Fruit fly (Drosophila melanogaster) whole organism, embryonic: ENCODE data around the gene CG31525.

Experiments used
- Adf1 ChIP-seq: fragments of 200-800 bp; sonication (Bioruptor generic); IDR thresholded peaks from 2 replicates; pipeline ENCODE4 v1.3.6; 2022; ENCODE audit warnings: missing biosample characterization, missing genetic modification characterization
- Aef1 ChIP-seq: fragments of 200-800 bp; sonication (Bioruptor generic); IDR thresholded peaks from 3 replicates; pipeline ENCODE4 v1.3.6; 2022; ENCODE audit warnings: missing biosample characterization, missing genetic modification characterization
- Awh ChIP-seq: fragments of 200-800 bp; sonication (Bioruptor generic); IDR thresholded peaks from 2 replicates; pipeline ENCODE4, ENCODE4 v1.3.6; 2022; ENCODE audit warnings: missing biosample characterization, missing genetic modification characterization
- B-H2 ChIP-seq: fragments of 200-800 bp; sonication (Bioruptor generic); optimal IDR thresholded peaks from 2 replicates; lab custom pipeline; 2018; ENCODE audit warnings: missing biosample characterization, mild to moderate bottlenecking, missing genetic modification characterization
- CG10147 ChIP-seq: fragments of 200-800 bp; sonication (Bioruptor generic); optimal IDR thresholded peaks from 2 replicates; lab custom pipeline; 2019; ENCODE audit warnings: missing biosample characterization, mild to moderate bottlenecking, missing genetic modification characterization, moderate library complexity
- CG10565 ChIP-seq: fragments of 200-800 bp; sonication (Bioruptor generic); optimal IDR thresholded peaks from 3 replicates; lab custom pipeline; 2016; ENCODE audit warnings: missing biosample characterization, mild to moderate bottlenecking, missing genetic modification characterization
- CG1233 ChIP-seq: fragments of 200-800 bp; sonication (Bioruptor generic); optimal IDR thresholded peaks from 4 replicates; lab custom pipeline; 2018; ENCODE audit warnings: missing biosample characterization, mild to moderate bottlenecking, missing genetic modification characterization
- CG13296 ChIP-seq: fragments of 200-800 bp; sonication (Bioruptor generic); optimal IDR thresholded peaks from 3 replicates; lab custom pipeline; 2018; ENCODE audit warnings: missing biosample characterization, mild to moderate bottlenecking, missing genetic modification characterization
- CG14965 ChIP-seq: fragments of 200-800 bp; sonication (Bioruptor generic); optimal IDR thresholded peaks from 2 replicates; lab custom pipeline; 2016; ENCODE audit warnings: missing biosample characterization, missing genetic modification characterization, borderline replicate concordance
- CG17802 ChIP-seq: fragments of 200-800 bp; sonication (Bioruptor generic); optimal IDR thresholded peaks from 2 replicates; lab custom pipeline; 2018; ENCODE audit warnings: missing biosample characterization, mild to moderate bottlenecking, missing genetic modification characterization, moderate library complexity
- CG2199 ChIP-seq: fragments of 200-800 bp; sonication (Bioruptor generic); IDR thresholded peaks from 3 replicates; pipeline ENCODE4 v1.3.6; 2022; ENCODE audit warnings: missing biosample characterization, missing genetic modification characterization
- CG2202 ChIP-seq: fragments of 200-800 bp; sonication (Bioruptor generic); optimal IDR thresholded peaks from 2 replicates; lab custom pipeline; 2018; ENCODE audit warnings: missing biosample characterization, mild to moderate bottlenecking, missing genetic modification characterization
- CG2678 ChIP-seq: fragments of 200-800 bp; sonication (Bioruptor generic); optimal IDR thresholded peaks from 3 replicates; lab custom pipeline; 2019; ENCODE audit warnings: missing biosample characterization, mild to moderate bottlenecking, missing genetic modification characterization, moderate library complexity
- CG31224 ChIP-seq: fragments of 200-800 bp; sonication (Bioruptor generic); IDR thresholded peaks from 2 replicates; pipeline ENCODE4 v1.3.6; 2022; ENCODE audit warnings: missing biosample characterization, missing genetic modification characterization
- CG33213 ChIP-seq: fragments of 200-800 bp; sonication (Bioruptor generic); optimal IDR thresholded peaks from 3 replicates; lab custom pipeline; 2016; ENCODE audit warnings: missing biosample characterization, missing genetic modification characterization
- CG43689 ChIP-seq: fragments of 200-800 bp; sonication (Bioruptor generic); IDR thresholded peaks from 2 replicates; pipeline ENCODE4 v1.3.6; 2022; ENCODE audit warnings: missing biosample characterization, missing genetic modification characterization
- CG5180 ChIP-seq: fragments of 200-800 bp; sonication (Bioruptor generic); optimal IDR thresholded peaks from 3 replicates; lab custom pipeline; 2017; ENCODE audit warnings: missing biosample characterization, missing genetic modification characterization, mild to moderate bottlenecking, moderate library complexity, missing genetic modification reagents
- CG6765 ChIP-seq: fragments of 200-800 bp; sonication (Bioruptor generic); optimal IDR thresholded peaks from 3 replicates; lab custom pipeline; 2017; ENCODE audit warnings: missing biosample characterization, mild to moderate bottlenecking, missing genetic modification characterization
- CG7786 ChIP-seq: fragments of 200-800 bp; sonication (Bioruptor generic); optimal IDR thresholded peaks from 2 replicates; lab custom pipeline; 2016; ENCODE audit warnings: missing biosample characterization, missing genetic modification characterization
- CG8290 ChIP-seq, 3 experiments: fragments of 200-800 bp; sonication (Bioruptor generic); optimal IDR thresholded peaks; 2 replicates each; lab custom pipeline; 2016 to 2019; ENCODE audit warnings: missing biosample characterization in 3 of 3, missing genetic modification characterization in 3 of 3, mild to moderate bottlenecking in 2 of 3, moderate library complexity in 1 of 3
- CG8924 ChIP-seq: fragments of 200-800 bp; optimal IDR thresholded peaks from 3 replicates; lab custom pipeline; 2019; ENCODE audit warnings: missing biosample characterization, mild to moderate bottlenecking, missing genetic modification characterization, moderate library complexity
- CoRest ChIP-seq: fragments of 200-800 bp; sonication (Bioruptor generic); optimal IDR thresholded peaks from 3 replicates; lab custom pipeline; 2018; ENCODE audit warnings: missing biosample characterization, mild to moderate bottlenecking, missing genetic modification characterization, moderate library complexity
- D19B ChIP-seq: fragments of 200-800 bp; sonication (Bioruptor generic); optimal IDR thresholded peaks from 2 replicates; lab custom pipeline; 2017; ENCODE audit warnings: missing biosample characterization, mild to moderate bottlenecking, missing genetic modification characterization
- Dfd ChIP-seq, 2 experiments: fragments of >200 bp; optimal IDR thresholded peaks; 2 replicates each; lab custom pipeline; 2017; ENCODE audit warnings: missing biosample characterization in 2 of 2, missing genetic modification characterization in 2 of 2
- E2f2 ChIP-seq: fragments of 200-800 bp; sonication (Bioruptor generic); IDR thresholded peaks from 2 replicates; pipeline ENCODE4 v1.3.6; 2022; ENCODE audit warnings: missing biosample characterization, missing genetic modification characterization
- Ets97D ChIP-seq: fragments of 200-800 bp; sonication (Bioruptor generic); optimal IDR thresholded peaks from 3 replicates; lab custom pipeline; 2016; ENCODE audit warnings: missing biosample characterization, missing genetic modification characterization
- Gsc ChIP-seq: fragments of 200-800 bp; sonication (Bioruptor generic); IDR thresholded peaks from 2 replicates; pipeline ENCODE4 v1.3.6; 2022; ENCODE audit warnings: missing biosample characterization, missing genetic modification characterization
- Hand ChIP-seq: fragments of 200-800 bp; sonication (Bioruptor generic); optimal IDR thresholded peaks from 2 replicates; lab custom pipeline; 2017; ENCODE audit warnings: mild to moderate bottlenecking, missing biosample characterization, missing genetic modification reagents, missing genetic modification characterization
- NK7.1 ChIP-seq: fragments of 200-800 bp; sonication (Bioruptor generic); optimal IDR thresholded peaks from 3 replicates; lab custom pipeline; 2016; ENCODE audit warnings: missing biosample characterization, missing genetic modification characterization
- Nf-YA ChIP-seq: fragments of 200-800 bp; sonication (Bioruptor generic); IDR thresholded peaks from 2 replicates; pipeline ENCODE4 v1.3.6; 2022; ENCODE audit warnings: missing biosample characterization, missing genetic modification characterization
- Nf-YC ChIP-seq: fragments of 200-800 bp; optimal IDR thresholded peaks from 3 replicates; lab custom pipeline; 2019; ENCODE audit warnings: missing biosample characterization, mild to moderate bottlenecking, missing genetic modification characterization, moderate library complexity
- Oaz ChIP-seq: fragments of 200-800 bp; sonication (Bioruptor generic); IDR thresholded peaks from 2 replicates; pipeline ENCODE4 v1.3.6; 2022; ENCODE audit warnings: missing biosample characterization, missing genetic modification characterization
- Scr ChIP-seq: fragments of 200-800 bp; sonication (Bioruptor generic); IDR thresholded peaks from 2 replicates; pipeline ENCODE4 v1.3.6; 2022; ENCODE audit warnings: missing biosample characterization, missing genetic modification characterization; ENCODE audit not compliant: partially characterized antibody
- Xbp1 ChIP-seq: fragments of 200-800 bp; sonication (Bioruptor generic); optimal IDR thresholded peaks from 3 replicates; lab custom pipeline; 2016; ENCODE audit warnings: missing biosample characterization, mild to moderate bottlenecking, missing genetic modification characterization
- ato ChIP-seq: fragments of 200-800 bp; sonication (Bioruptor generic); IDR thresholded peaks from 2 replicates; pipeline ENCODE4 v1.3.6; 2022; ENCODE audit warnings: missing biosample characterization, missing genetic modification characterization; ENCODE audit not compliant: partially characterized antibody
- bowl ChIP-seq: fragments of 200-800 bp; sonication (Bioruptor generic); IDR thresholded peaks from 2 replicates; pipeline ENCODE4 v1.3.6; 2022; ENCODE audit warnings: missing biosample characterization, missing genetic modification characterization
- chif ChIP-seq, 2 experiments: fragments of 200-800 bp; sonication (Bioruptor generic); optimal IDR thresholded peaks; 3 replicates each; lab custom pipeline; 2016; ENCODE audit warnings: missing biosample characterization in 2 of 2, missing genetic modification characterization in 2 of 2
- dan ChIP-seq: fragments of 200-800 bp; sonication (Bioruptor generic); IDR thresholded peaks from 2 replicates; pipeline ENCODE4 v1.3.6; 2022; ENCODE audit warnings: missing biosample characterization, missing genetic modification characterization
- emc ChIP-seq: fragments of 200-800 bp; sonication (Bioruptor generic); optimal IDR thresholded peaks from 2 replicates; lab custom pipeline; 2016; ENCODE audit warnings: missing biosample characterization, missing genetic modification characterization
- kah ChIP-seq: fragments of 200-800 bp; sonication (Bioruptor generic); optimal IDR thresholded peaks from 2 replicates; lab custom pipeline; 2018; ENCODE audit warnings: missing biosample characterization, mild to moderate bottlenecking, missing genetic modification characterization
- nmo ChIP-seq: fragments of 200-800 bp; sonication (Bioruptor generic); optimal IDR thresholded peaks from 2 replicates; lab custom pipeline; 2018; ENCODE audit warnings: missing biosample characterization, mild to moderate bottlenecking, missing genetic modification characterization, moderate library complexity
- pfk ChIP-seq: fragments of 200-800 bp; sonication (Bioruptor generic); optimal IDR thresholded peaks from 2 replicates; lab custom pipeline; 2018; ENCODE audit warnings: missing biosample characterization, mild to moderate bottlenecking, missing genetic modification characterization, moderate library complexity
- pnt ChIP-seq: fragments of 200-800 bp; sonication (Bioruptor generic); optimal IDR thresholded peaks from 3 replicates; lab custom pipeline; 2016; ENCODE audit warnings: missing biosample characterization, missing genetic modification characterization
- pros ChIP-seq: fragments of 200-800 bp; sonication (Bioruptor generic); optimal IDR thresholded peaks from 3 replicates; lab custom pipeline; 2019; ENCODE audit warnings: missing biosample characterization, mild to moderate bottlenecking, missing genetic modification characterization, moderate library complexity
- row ChIP-seq: fragments of 200-800 bp; sonication (Bioruptor generic); IDR thresholded peaks from 3 replicates; pipeline ENCODE4 v1.3.6; 2022; ENCODE audit warnings: missing biosample characterization, missing genetic modification characterization
- seq ChIP-seq: fragments of 200-800 bp; sonication (Bioruptor generic); IDR thresholded peaks from 2 replicates; pipeline ENCODE4 v1.3.6; 2022; ENCODE audit warnings: missing biosample characterization, missing genetic modification characterization
- slbo ChIP-seq: fragments of 200-800 bp; sonication (Bioruptor generic); IDR thresholded peaks from 2 replicates; pipeline ENCODE4 v1.3.6; 2022; ENCODE audit warnings: missing biosample characterization, missing genetic modification characterization
- yki ChIP-seq: fragments of >200 bp; optimal IDR thresholded peaks from 3 replicates; lab custom pipeline; 2018

CG31525 gene

dm6 chr3R:4402884-4403705 lies 23.7 kb upstream of the CG31525 start, which contains the start of gene lost (continued):
- TF ChIP-seq nmo (GFP tag; lab: Kevin White, UChicago) (peak; percentile 51), B-H2 (GFP tag; lab: Kevin White, UChicago) (peak; percentile 61), CG33213 (peak; percentile 39), Oaz (GFP tag; lab: Robert Waterston, UW) (no peak), seq (GFP tag; lab: Robert Waterston, UW) (no peak), dan (GFP tag; lab: Robert Waterston, UW) (no peak), Nf-YA (no peak), CG14965 (GFP tag; lab: Kevin White, UChicago) (no peak), CoRest (peak; percentile 55), pnt (no peak), Nf-YC (tag; lab: Kevin White, UChicago) (peak; percentile 34), Dfd (GFP tag; optimal IDR thresholded peaks at IDR 0.05; lab: Kevin White, UChicago) (no peak), E2f2 (peak; percentile 72)

dm6 chr3R:4403706-4404392 lies 23.0 kb upstream of the CG31525 start:
- no peak for TF ChIP-seq CG10565 (GFP tag; lab: Kevin White, UChicago)
- TF ChIP-seq pfk, result no peak
- TF ChIP-seq slbo, result peak; percentile 44; the same call in 1 of the 2 replicates
- TF ChIP-seq D19B, result no peak
- no peak for TF ChIP-seq CG5180
- no peak for TF ChIP-seq NK7.1 (GFP tag; lab: Kevin White, UChicago)
- no peak for TF ChIP-seq Awh (GFP tag; lab: Robert Waterston, UW)
- TF ChIP-seq CG10147 (GFP tag; lab: Kevin White, UChicago), result peak; percentile 4
- TF ChIP-seq pros (GFP tag; lab: Kevin White, UChicago), result no peak
- no peak for TF ChIP-seq Aef1 (GFP tag; lab: Robert Waterston, UW)
- TF ChIP-seq chif (GFP tag; optimal IDR thresholded peaks at IDR 0.05; lab: Kevin White, UChicago), result no peak
- TF ChIP-seq CG13296, result no peak
- no peak for TF ChIP-seq bowl (GFP tag; lab: Robert Waterston, UW)
- no peak for TF ChIP-seq ato (GFP tag; lab: Robert Waterston, UW)
- no peak for TF ChIP-seq CG7786
- TF ChIP-seq CG17802, result no peak
- 0 out of 3 replicates have a peak, but pooled peaks have one; percentile 58 for TF ChIP-seq CG2199
- TF ChIP-seq Ets97D, result no peak
- TF ChIP-seq emc, result no peak
- no peak for TF ChIP-seq Hand (GFP tag; lab: Kevin White, UChicago)
- TF ChIP-seq CG43689 (GFP tag; lab: Robert Waterston, UW), result no peak
- TF ChIP-seq Adf1 (GFP tag; lab: Robert Waterston, UW), result no peak; the same call in 1 of the 2 replicates
- peak; percentile 32 for TF ChIP-seq CG2678 (tag; lab: Kevin White, UChicago)
- no peak for TF ChIP-seq CG31224 (GFP tag; lab: Robert Waterston, UW)
- no peak; the same call in 2 of the 3 replicates for TF ChIP-seq row (GFP tag; lab: Robert Waterston, UW)
- TF ChIP-seq CG8924, result no peak
- TF ChIP-seq Gsc (GFP tag; lab: Robert Waterston, UW), result no peak
- TF ChIP-seq Xbp1, result no peak
- no peak for TF ChIP-seq CG6765 (GFP tag; lab: Kevin White, UChicago)
- no peak for TF ChIP-seq CG2202 (tag; lab: Kevin White, UChicago)
- no peak for TF ChIP-seq yki (lab: Kevin White, UChicago)
- TF ChIP-seq Scr, result no peak
- TF ChIP-seq CG8290 (GFP tag; optimal IDR thresholded peaks at IDR 0.05; lab: Kevin White, UChicago), result peak; percentile 23
- no peak for TF ChIP-seq CG8290 (tag; optimal IDR thresholded peaks at IDR 0.05; lab: Kevin White, UChicago)
- no peak for TF ChIP-seq kah (GFP tag; lab: Kevin White, UChicago)
- no peak for TF ChIP-seq CG1233 (GFP tag; lab: Kevin White, UChicago)
